Worm (Caenorhabditis elegans) whole organism, late embryonic: ENCODE measurements around the gene glr-2.

Experiments used
- Y22D7AL.16 ChIP-seq: sonication (generic microtip); optimal IDR thresholded peaks from 2 replicates; lab custom pipeline; 2016; ENCODE audit warnings: missing genetic modification characterization, missing compliant biosample characterization
- ama-1 ChIP-seq: fragments of 150-350 bp; optimal IDR thresholded peaks from 2 replicates; lab custom pipeline; 2014
- ceh-22 ChIP-seq: sonication (generic microtip); optimal IDR thresholded peaks from 2 replicates; lab custom pipeline; 2017; ENCODE audit warnings: missing biosample characterization, missing genetic modification characterization
- ceh-45 ChIP-seq: fragments of 200-800 bp; sonication (Bioruptor generic); IDR thresholded peaks from 2 replicates; pipeline ENCODE4 v1.3.6; 2022; ENCODE audit warnings: missing genetic modification reagents, missing genetic modification characterization, missing compliant biosample characterization
- ceh-6 ChIP-seq: fragments of 200-800 bp; sonication (Bioruptor generic); optimal IDR thresholded peaks from 2 replicates; lab custom pipeline; 2018; ENCODE audit warnings: mild to moderate bottlenecking, missing genetic modification characterization, missing compliant biosample characterization
- ets-4 ChIP-seq: sonication (generic microtip); optimal IDR thresholded peaks from 2 replicates; lab custom pipeline; 2016; ENCODE audit warnings: missing genetic modification characterization, missing compliant biosample characterization
- madf-2 ChIP-seq: sonication (generic microtip); optimal IDR thresholded peaks from 2 replicates; lab custom pipeline; 2017; ENCODE audit warnings: missing genetic modification characterization, missing compliant biosample characterization
- pat-9 ChIP-seq: fragments of 200-800 bp; sonication (Bioruptor generic); optimal IDR thresholded peaks from 2 replicates; lab custom pipeline; 2018; ENCODE audit warnings: mild to moderate bottlenecking, missing genetic modification characterization, moderate library complexity, missing compliant biosample characterization
- pros-1 ChIP-seq: fragments of 150-350 bp; optimal IDR thresholded peaks from 2 replicates; lab custom pipeline; 2014; ENCODE audit warnings: missing biosample characterization, missing genetic modification reagents, missing genetic modification characterization
- sox-2 ChIP-seq: fragments of 200-800 bp; sonication (Bioruptor generic); IDR thresholded peaks from 2 replicates; pipeline ENCODE4 v1.3.6; 2022; ENCODE audit warnings: missing genetic modification reagents, missing genetic modification characterization, missing compliant biosample characterization
- unc-55 ChIP-seq: sonication (generic microtip); optimal IDR thresholded peaks from 2 replicates; lab custom pipeline; 2017; ENCODE audit warnings: missing biosample characterization, missing genetic modification reagents, missing genetic modification characterization

- TF ChIP-seq unc-55 (no peak), ama-1 (no peak), ceh-45 (no peak), ets-4 (tag; lab: Kevin White, UChicago) (no peak), ceh-22 (tag; lab: Kevin White, UChicago) (no peak), Y22D7AL.16 (no peak), pros-1 (tag; lab: Kevin White, UChicago) (no peak), pat-9 (tag; lab: Kevin White, UChicago) (no peak), ceh-6 (GFP tag; lab: Kevin White, UChicago) (no peak), sox-2 (GFP tag; lab: Robert Waterston, UW) (no peak), madf-2 (no peak)
Observed at ce11 chrIII:7170090-7170489, 25.3 kb upstream of the glr-2 start.
